Worm (Caenorhabditis elegans) whole organism, L1 larva: Measurements from ENCODE around the gene mbk-2.

Experiments used
- C04F5.9 ChIP-seq: sonication (generic microtip); optimal IDR thresholded peaks from 2 replicates; lab custom pipeline; 2016; ENCODE audit warnings: missing genetic modification characterization, missing compliant biosample characterization
- C16A3.4 ChIP-seq: fragments of 150-350 bp; optimal IDR thresholded peaks from 2 replicates; lab custom pipeline; 2014; ENCODE audit warnings: missing biosample characterization, missing genetic modification characterization
- F16B12.6 ChIP-seq: fragments of 150-350 bp; optimal IDR thresholded peaks from 2 replicates; lab custom pipeline; 2014; ENCODE audit warnings: missing biosample characterization, missing genetic modification characterization
- aha-1 ChIP-seq: fragments of 150-350 bp; optimal IDR thresholded peaks from 2 replicates; lab custom pipeline; 2014; ENCODE audit warnings: missing biosample characterization, missing genetic modification characterization
- alr-1 ChIP-seq: fragments of 200-800 bp; sonication (Bioruptor generic); optimal IDR thresholded peaks from 2 replicates; lab custom pipeline; 2018; ENCODE audit warnings: borderline replicate concordance, mild to moderate bottlenecking, missing genetic modification characterization, missing compliant biosample characterization
- blmp-1 ChIP-seq: fragments of 150-350 bp; optimal IDR thresholded peaks from 2 replicates; lab custom pipeline; 2014; ENCODE audit warnings: missing biosample characterization, missing genetic modification characterization
- ceh-63 ChIP-seq: fragments of 200-800 bp; sonication (Bioruptor generic); optimal IDR thresholded peaks from 2 replicates; lab custom pipeline; 2018; ENCODE audit warnings: mild to moderate bottlenecking, missing genetic modification characterization, missing compliant biosample characterization
- ceh-88 ChIP-seq: fragments of 200-800 bp; sonication (Bioruptor generic); IDR thresholded peaks from 2 replicates; pipeline ENCODE4 v1.3.6; 2022; ENCODE audit warnings: missing genetic modification characterization, missing compliant biosample characterization
- dpl-1 ChIP-seq, 3 experiments: fragments of 150-350 bp in 2 of 3; sonication (generic microtip) in 1 of 3; optimal IDR thresholded peaks; 2 replicates each; lab custom pipeline; 2014 to 2017; ENCODE audit warnings: missing biosample characterization in 3 of 3, missing genetic modification characterization in 3 of 3, missing genetic modification reagents in 3 of 3
- dsc-1 ChIP-seq: sonication (generic microtip); optimal IDR thresholded peaks from 2 replicates; lab custom pipeline; 2016; ENCODE audit warnings: mild to moderate bottlenecking, missing genetic modification characterization, missing compliant biosample characterization
- efl-1 ChIP-seq, 4 experiments: fragments of 150-350 bp; optimal IDR thresholded peaks in 3 of 4; peaks in 1 of 4; 1 replicate in 1 of 4; 2 replicates in 3 of 4; lab custom pipeline; 2014; ENCODE audit warnings: missing biosample characterization in 2 of 4, missing genetic modification characterization in 2 of 4, missing genetic modification reagents in 2 of 4
- efl-3 ChIP-seq: fragments of 200-800 bp; sonication (Bioruptor generic); optimal IDR thresholded peaks from 2 replicates; lab custom pipeline; 2018; ENCODE audit warnings: mild to moderate bottlenecking, missing genetic modification characterization, missing compliant biosample characterization
- egl-13 ChIP-seq: sonication (generic microtip); optimal IDR thresholded peaks from 2 replicates; lab custom pipeline; 2016; ENCODE audit warnings: missing genotype, missing genetic modification reagents, missing genetic modification characterization, missing compliant biosample characterization
- egl-27 ChIP-seq, 2 experiments: fragments of 150-350 bp in 1 of 2; sonication (generic microtip); optimal IDR thresholded peaks; 3 replicates each; lab custom pipeline; 2017 to 2018; ENCODE audit warnings: missing biosample characterization in 2 of 2, missing genetic modification characterization in 2 of 2, missing genetic modification reagents in 2 of 2
- fkh-10 ChIP-seq: sonication (generic microtip); optimal IDR thresholded peaks from 2 replicates; lab custom pipeline; 2017; ENCODE audit warnings: missing biosample characterization, missing genetic modification reagents, missing genetic modification characterization
- fkh-4 ChIP-seq: sonication (generic microtip); optimal IDR thresholded peaks from 2 replicates; lab custom pipeline; 2016; ENCODE audit warnings: missing compliant biosample characterization, missing genetic modification characterization, borderline replicate concordance
- fos-1 ChIP-seq: fragments of 150-350 bp; optimal IDR thresholded peaks from 2 replicates; lab custom pipeline; 2014; ENCODE audit warnings: missing biosample characterization, missing genetic modification characterization
- grh-1 ChIP-seq: fragments of 200-800 bp; sonication (Bioruptor generic); IDR thresholded peaks from 2 replicates; pipeline ENCODE4 v1.3.6; 2022; ENCODE audit warnings: missing genetic modification reagents, missing genetic modification characterization, missing compliant biosample characterization
- hlh-17 ChIP-seq: fragments of 200-800 bp; sonication (Bioruptor generic); optimal IDR thresholded peaks from 2 replicates; lab custom pipeline; 2018; ENCODE audit warnings: missing genetic modification characterization, mild to moderate bottlenecking, missing compliant biosample characterization, moderate library complexity, borderline replicate concordance
- irx-1 ChIP-seq: sonication (generic microtip); optimal IDR thresholded peaks from 2 replicates; lab custom pipeline; 2016; ENCODE audit warnings: missing genetic modification characterization, missing compliant biosample characterization
- lin-39 ChIP-seq: fragments of 150-350 bp; optimal IDR thresholded peaks from 2 replicates; lab custom pipeline; 2014; ENCODE audit warnings: missing biosample characterization, missing genetic modification reagents, missing genetic modification characterization
- mab-9 ChIP-seq: fragments of 200-800 bp; sonication (Bioruptor generic); IDR thresholded peaks from 2 replicates; pipeline ENCODE4 v1.3.6; 2022; ENCODE audit warnings: missing genetic modification reagents, missing genetic modification characterization, missing compliant biosample characterization
- mdl-1 ChIP-seq, 2 experiments: fragments of 150-350 bp; optimal IDR thresholded peaks; 2 replicates each; lab custom pipeline; 2014 to 2017; ENCODE audit warnings: missing biosample characterization in 2 of 2, missing genetic modification characterization in 2 of 2, inconsistent platforms in 1 of 2
- mef-2 ChIP-seq: fragments of 150-350 bp; optimal IDR thresholded peaks from 2 replicates; lab custom pipeline; 2014; ENCODE audit warnings: missing biosample characterization, missing genetic modification characterization
- mep-1 ChIP-seq: fragments of 150-350 bp; optimal IDR thresholded peaks from 2 replicates; lab custom pipeline; 2014; ENCODE audit warnings: missing biosample characterization, missing genetic modification characterization
- nhr-11 ChIP-seq: fragments of 150-350 bp; optimal IDR thresholded peaks from 2 replicates; lab custom pipeline; 2014; ENCODE audit warnings: missing biosample characterization, missing genetic modification characterization
- nhr-71 ChIP-seq: sonication (generic microtip); optimal IDR thresholded peaks from 2 replicates; lab custom pipeline; 2016; ENCODE audit warnings: mild to moderate bottlenecking, missing genetic modification characterization, moderate library complexity, missing compliant biosample characterization
- nhr-77 ChIP-seq: fragments of 150-350 bp; optimal IDR thresholded peaks from 2 replicates; lab custom pipeline; 2014; ENCODE audit warnings: missing biosample characterization, missing genetic modification characterization
- nhr-85 ChIP-seq: sonication (generic microtip); peaks from one replicate; lab custom pipeline; 2016; ENCODE audit warnings: missing genetic modification characterization, inconsistent platforms, missing compliant biosample characterization
- nhr-90 ChIP-seq: sonication (generic microtip); optimal IDR thresholded peaks from 2 replicates; lab custom pipeline; 2016; ENCODE audit warnings: mild to moderate bottlenecking, missing genetic modification characterization, missing compliant biosample characterization; ENCODE audit not compliant: poor library complexity
- pag-3 ChIP-seq: sonication (generic microtip); optimal IDR thresholded peaks from 2 replicates; lab custom pipeline; 2017; ENCODE audit warnings: missing genetic modification characterization, mild to moderate bottlenecking, missing compliant biosample characterization, antibody characterized with exemption, borderline replicate concordance; ENCODE audit not compliant: insufficient read depth
- pax-3 ChIP-seq: fragments of 200-800 bp; sonication (Bioruptor generic); optimal IDR thresholded peaks from 2 replicates; lab custom pipeline; 2018; ENCODE audit warnings: mild to moderate bottlenecking, missing genetic modification characterization, moderate library complexity, missing compliant biosample characterization
- skn-1 ChIP-seq: fragments of 150-350 bp; optimal IDR thresholded peaks from 2 replicates; lab custom pipeline; 2014; ENCODE audit warnings: missing biosample characterization, missing genetic modification characterization
- snpc-4 ChIP-seq: fragments of 150-350 bp; optimal IDR thresholded peaks from 2 replicates; lab custom pipeline; 2014; ENCODE audit warnings: missing biosample characterization, missing genetic modification characterization
- snu-23 ChIP-seq: sonication (generic microtip); optimal IDR thresholded peaks from 2 replicates; lab custom pipeline; 2016; ENCODE audit warnings: missing genetic modification characterization, missing compliant biosample characterization
- sptf-1 ChIP-seq: fragments of 150-350 bp; optimal IDR thresholded peaks from 2 replicates; lab custom pipeline; 2014; ENCODE audit warnings: missing biosample characterization, missing genetic modification characterization
- sup-37 ChIP-seq: fragments of 200-800 bp; sonication (Bioruptor generic); optimal IDR thresholded peaks from 2 replicates; lab custom pipeline; 2018; ENCODE audit warnings: mild to moderate bottlenecking, missing genetic modification characterization, missing compliant biosample characterization
- swsn-7 ChIP-seq: sonication (generic microtip); optimal IDR thresholded peaks from 2 replicates; lab custom pipeline; 2016; ENCODE audit warnings: missing genetic modification characterization, missing compliant biosample characterization
- tlp-1 ChIP-seq: fragments of 150-350 bp; optimal IDR thresholded peaks from 2 replicates; lab custom pipeline; 2014; ENCODE audit warnings: missing biosample characterization, missing genetic modification characterization
- unc-30 ChIP-seq: sonication (generic microtip); optimal IDR thresholded peaks from 2 replicates; lab custom pipeline; 2017; ENCODE audit warnings: missing biosample characterization, missing genetic modification characterization
- unc-86 ChIP-seq: sonication (generic microtip); optimal IDR thresholded peaks from 2 replicates; lab custom pipeline; 2016; ENCODE audit warnings: missing genetic modification characterization, missing compliant biosample characterization
- vab-15 ChIP-seq: sonication (generic microtip); optimal IDR thresholded peaks from 2 replicates; lab custom pipeline; 2017; ENCODE audit warnings: missing genotype, mild to moderate bottlenecking, missing genetic modification characterization, missing compliant biosample characterization
- ztf-11 ChIP-seq, 2 experiments: sonication (generic microtip); optimal IDR thresholded peaks; 2 replicates each; lab custom pipeline; 2016 to 2017; ENCODE audit warnings: missing genetic modification characterization in 2 of 2, missing biosample characterization in 1 of 2, missing compliant biosample characterization in 1 of 2
- ztf-4 ChIP-seq: fragments of 150-350 bp; optimal IDR thresholded peaks from 2 replicates; lab custom pipeline; 2014; ENCODE audit warnings: missing biosample characterization, missing genetic modification characterization

Gene mbk-2

DNA sequence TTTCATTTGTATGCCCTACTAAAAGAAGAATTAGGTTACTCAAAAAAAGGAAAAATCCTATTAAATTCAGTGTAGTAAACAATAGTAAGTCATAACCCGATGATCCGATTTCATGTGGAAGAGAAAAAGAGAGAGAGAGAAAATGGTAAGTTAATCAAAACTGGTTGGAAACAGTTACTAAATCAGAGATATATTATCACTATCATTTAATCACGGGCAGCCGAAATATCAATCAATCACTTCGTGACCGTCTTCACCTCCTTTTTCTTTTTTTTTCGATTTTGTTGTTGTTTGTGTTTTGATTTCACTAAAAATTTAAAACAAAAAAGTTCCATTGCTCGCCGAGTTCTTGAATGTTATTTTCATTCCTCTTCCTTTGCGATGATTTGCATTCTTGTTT, 11.4 kb upstream of the mbk-2 start (continued):
- TF ChIP-seq unc-30 (tag; lab: Kevin White, UChicago) (no peak), nhr-11 (no peak), snpc-4 (tag; lab: Kevin White, UChicago) (no peak), vab-15 (tag; lab: Kevin White, UChicago) (no peak), unc-86 (no peak), fkh-4 (tag; lab: Kevin White, UChicago) (no peak), sup-37 (GFP tag; lab: Kevin White, UChicago) (no peak), ztf-4 (tag; lab: Kevin White, UChicago) (no peak), skn-1 (tag; lab: Kevin White, UChicago) (no peak), tlp-1 (tag; lab: Kevin White, UChicago) (no peak), hlh-17 (GFP tag; lab: Kevin White, UChicago) (no peak), nhr-71 (tag; lab: Kevin White, UChicago) (peak; percentile 56), alr-1 (tag; lab: Kevin White, UChicago) (no peak), ztf-11 (tag; optimal IDR thresholded peaks at IDR 0.05; lab: Kevin White, UChicago) (no peak), aha-1 (tag; lab: Kevin White, UChicago) (no peak), C16A3.4 (tag; lab: Kevin White, UChicago) (no peak), sptf-1 (tag; lab: Kevin White, UChicago) (no peak), nhr-90 (tag; lab: Kevin White, UChicago) (no peak), grh-1 (GFP tag; lab: Robert Waterston, UW) (peak; percentile 55), efl-3 (GFP tag; lab: Kevin White, UChicago) (no peak), mep-1 (no peak), nhr-77 (no peak), egl-27 (tag; optimal IDR thresholded peaks at IDR 0.05; lab: Kevin White, UChicago) (no peak), swsn-7 (no peak), snu-23 (GFP tag; lab: Kevin White, UChicago) (peak; percentile 42), dpl-1 (GFP tag; optimal IDR thresholded peaks at IDR 0.05; lab: Kevin White, UChicago) (no peak), irx-1 (tag; lab: Kevin White, UChicago) (no peak), nhr-85 (tag; lab: Kevin White, UChicago) (peak; percentile 85), fos-1 (no peak), ceh-63 (GFP tag; lab: Kevin White, UChicago) (no peak)

DNA sequence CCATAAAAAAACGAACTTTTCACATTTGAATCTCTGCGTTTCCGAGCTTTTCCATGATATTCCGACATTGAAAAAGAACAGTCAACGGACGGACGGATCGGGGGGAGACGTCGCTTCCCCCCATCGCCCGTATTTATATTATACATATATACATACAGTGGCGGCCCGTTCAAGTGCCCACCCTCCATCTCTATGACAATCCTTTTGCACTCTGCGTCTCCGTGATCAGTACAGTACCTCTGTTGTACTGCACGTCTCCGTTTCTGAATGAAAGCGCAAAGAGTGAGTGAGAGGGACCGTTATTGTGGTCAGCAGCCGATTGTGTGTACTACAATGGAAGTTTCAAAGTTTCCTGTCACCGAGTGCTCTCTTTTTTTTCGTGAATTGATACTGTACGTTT, 9.9 kb upstream of the mbk-2 start:
- TF ChIP-seq dpl-1 (GFP tag; optimal IDR thresholded peaks at IDR 0.05; lab: Kevin White, UChicago): no peak
- TF ChIP-seq fkh-10 (GFP tag; lab: Kevin White, UChicago): no peak
- TF ChIP-seq sptf-1 (tag; lab: Kevin White, UChicago): no peak
- no peak for TF ChIP-seq C04F5.9 (tag; lab: Kevin White, UChicago)
- TF ChIP-seq blmp-1: peak; percentile 60
- TF ChIP-seq nhr-90 (tag; lab: Kevin White, UChicago): no peak
- TF ChIP-seq efl-1 (optimal IDR thresholded peaks at IDR 0.05; lab: Kevin White, UChicago): no peak
- TF ChIP-seq efl-1 (GFP tag; optimal IDR thresholded peaks at IDR 0.05 in 1 of 2; lab: Kevin White, UChicago): no peak
- TF ChIP-seq mdl-1 (tag; optimal IDR thresholded peaks at IDR 0.05; lab: Kevin White, UChicago): no peak

DNA sequence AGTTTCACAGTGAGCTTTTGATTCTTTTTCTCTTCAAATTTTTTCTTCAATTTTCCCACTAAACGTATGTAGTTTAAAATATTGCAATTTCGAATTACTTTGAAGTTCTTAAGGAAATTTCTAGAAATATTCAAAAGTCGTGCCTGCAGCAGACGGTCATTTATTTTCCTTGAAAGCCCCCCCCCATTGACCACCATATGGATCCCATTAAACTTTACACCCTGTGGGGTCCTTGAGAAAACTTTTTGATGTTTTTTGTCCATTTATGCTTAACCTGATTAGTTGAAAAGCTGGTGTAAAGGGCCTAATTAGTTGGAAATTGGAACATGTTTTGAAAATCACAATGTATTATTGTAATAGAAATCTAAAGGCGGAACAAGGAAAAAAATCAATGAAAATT, 549 bp downstream of the mbk-2 start:
- TF ChIP-seq pax-3 (tag; lab: Kevin White, UChicago) (no peak), F16B12.6 (tag; lab: Kevin White, UChicago) (no peak), mef-2 (tag; lab: Kevin White, UChicago) (no peak), nhr-85 (tag; lab: Kevin White, UChicago) (peak; percentile 22), fkh-4 (tag; lab: Kevin White, UChicago) (peak; percentile 65), lin-39 (tag; lab: Kevin White, UChicago) (no peak), mdl-1 (tag; optimal IDR thresholded peaks at IDR 0.05; lab: Kevin White, UChicago) (no peak), pag-3 (no peak), mep-1 (no peak), tlp-1 (tag; lab: Kevin White, UChicago) (no peak), C04F5.9 (tag; lab: Kevin White, UChicago) (no peak), egl-13 (no peak), snu-23 (GFP tag; lab: Kevin White, UChicago) (no peak), ceh-88 (GFP tag; lab: Robert Waterston, UW) (no peak), dsc-1 (tag; lab: Kevin White, UChicago) (peak; percentile 81), fos-1 (no peak), mab-9 (GFP tag; lab: Robert Waterston, UW) (no peak)
